Fruit fly (Drosophila melanogaster) whole organism, embryonic: ENCODE results near the gene phtm.

ENCODE experiments used
- CG10543 ChIP-seq: fragments of 200-800 bp; sonication (Bioruptor generic); optimal IDR thresholded peaks from 3 replicates; lab custom pipeline; 2017; ENCODE audit warnings: missing biosample characterization, mild to moderate bottlenecking, missing genetic modification characterization, moderate library complexity
- CG11723 ChIP-seq: fragments of 200-800 bp; sonication (Bioruptor generic); optimal IDR thresholded peaks from 2 replicates; lab custom pipeline; 2017; ENCODE audit warnings: missing biosample characterization, mild to moderate bottlenecking, missing genetic modification characterization
- CG13287 ChIP-seq: fragments of 200-800 bp; sonication (Bioruptor generic); IDR thresholded peaks from 2 replicates; pipeline ENCODE4 v1.3.6; 2022; ENCODE audit warnings: missing biosample characterization, missing genetic modification characterization; ENCODE audit not compliant: partially characterized antibody
- CG14441 ChIP-seq: fragments of 200-800 bp; sonication (Bioruptor generic); IDR thresholded peaks from 2 replicates; pipeline ENCODE4 v1.3.6; 2022; ENCODE audit warnings: missing biosample characterization, missing genetic modification characterization
- CG14667 ChIP-seq: fragments of 200-800 bp; sonication (Bioruptor generic); IDR thresholded peaks from 2 replicates; pipeline ENCODE4 v1.3.6; 2022; ENCODE audit warnings: missing biosample characterization, missing genetic modification characterization
- CG15073 ChIP-seq: fragments of 200-800 bp; sonication (Bioruptor generic); optimal IDR thresholded peaks from 2 replicates; lab custom pipeline; 2016; ENCODE audit warnings: missing biosample characterization, missing genetic modification characterization
- CG16815 ChIP-seq: fragments of 200-800 bp; sonication (Bioruptor generic); optimal IDR thresholded peaks from 3 replicates; lab custom pipeline; 2017; ENCODE audit warnings: missing biosample characterization, mild to moderate bottlenecking, missing genetic modification characterization
- CG18476 ChIP-seq: fragments of 200-800 bp; sonication (Bioruptor generic); optimal IDR thresholded peaks from 2 replicates; lab custom pipeline; 2016; ENCODE audit warnings: missing biosample characterization, mild to moderate bottlenecking, missing genetic modification characterization
- CG2120 ChIP-seq: fragments of 200-800 bp; sonication (Bioruptor generic); optimal IDR thresholded peaks from 3 replicates; lab custom pipeline; 2016; ENCODE audit warnings: missing biosample characterization, missing genetic modification characterization
- CG30403 ChIP-seq: fragments of 200-800 bp; sonication (Bioruptor generic); optimal IDR thresholded peaks from 3 replicates; lab custom pipeline; 2016; ENCODE audit warnings: missing biosample characterization, missing genetic modification characterization
- CG3163 ChIP-seq: fragments of 200-800 bp; sonication (Bioruptor generic); optimal IDR thresholded peaks from 3 replicates; lab custom pipeline; 2016; ENCODE audit warnings: missing biosample characterization, missing genetic modification characterization
- CG33213 ChIP-seq: fragments of 200-800 bp; sonication (Bioruptor generic); optimal IDR thresholded peaks from 3 replicates; lab custom pipeline; 2016; ENCODE audit warnings: missing biosample characterization, missing genetic modification characterization
- CG33557 ChIP-seq: fragments of 200-800 bp; sonication (Bioruptor generic); optimal IDR thresholded peaks from 2 replicates; lab custom pipeline; 2019; ENCODE audit warnings: missing biosample characterization, mild to moderate bottlenecking, missing genetic modification characterization, moderate library complexity
- CG34224 ChIP-seq: fragments of 200-800 bp; sonication (Bioruptor generic); IDR thresholded peaks from 3 replicates; pipeline ENCODE4 v1.3.6; 2022; ENCODE audit warnings: missing biosample characterization, missing genetic modification characterization; ENCODE audit not compliant: partially characterized antibody
- CG6854 ChIP-seq: fragments of 200-800 bp; sonication (Bioruptor generic); optimal IDR thresholded peaks from 3 replicates; lab custom pipeline; 2017; ENCODE audit warnings: missing biosample characterization, mild to moderate bottlenecking, missing genetic modification characterization
- CG7839 ChIP-seq: fragments of 200-800 bp; sonication (Bioruptor generic); optimal IDR thresholded peaks from 3 replicates; lab custom pipeline; 2018; ENCODE audit warnings: missing biosample characterization, mild to moderate bottlenecking, missing genetic modification characterization, moderate library complexity
- CG7928 ChIP-seq: fragments of 200-800 bp; sonication (Bioruptor generic); optimal IDR thresholded peaks from 2 replicates; lab custom pipeline; 2017; ENCODE audit warnings: missing biosample characterization, mild to moderate bottlenecking, missing genetic modification characterization
- CG9215 ChIP-seq: fragments of 200-800 bp; sonication (Bioruptor generic); IDR thresholded peaks from 2 replicates; pipeline ENCODE4 v1.3.6; 2022; ENCODE audit warnings: missing biosample characterization, missing genetic modification characterization
- CG9727 ChIP-seq: fragments of 200-800 bp; sonication (Bioruptor generic); optimal IDR thresholded peaks from 3 replicates; lab custom pipeline; 2017; ENCODE audit warnings: missing biosample characterization, mild to moderate bottlenecking, missing genetic modification characterization
- D19A ChIP-seq: fragments of 200-800 bp; optimal IDR thresholded peaks from 3 replicates; lab custom pipeline; 2019; ENCODE audit warnings: missing biosample characterization, mild to moderate bottlenecking, missing genetic modification characterization, moderate library complexity
- Dbx ChIP-seq: fragments of 200-800 bp; sonication (Bioruptor generic); IDR thresholded peaks from 3 replicates; pipeline ENCODE4 v1.3.6; 2022; ENCODE audit warnings: missing biosample characterization, missing genetic modification characterization
- Dip2 ChIP-seq: fragments of 200-800 bp; sonication (Bioruptor generic); IDR thresholded peaks from 2 replicates; pipeline ENCODE4 v1.3.6; 2022; ENCODE audit warnings: missing biosample characterization, missing genetic modification characterization
- Drgx ChIP-seq: fragments of 200-800 bp; sonication (Bioruptor generic); IDR thresholded peaks from 2 replicates; pipeline ENCODE4 v1.3.6; 2022; ENCODE audit warnings: missing biosample characterization, missing genetic modification characterization
- ERR ChIP-seq: fragments of 200-800 bp; sonication (Bioruptor generic); optimal IDR thresholded peaks from 2 replicates; lab custom pipeline; 2016; ENCODE audit warnings: missing biosample characterization, missing genetic modification characterization
- H2.0 ChIP-seq: fragments of 200-800 bp; sonication (Bioruptor generic); IDR thresholded peaks from 2 replicates; pipeline ENCODE4 v1.3.6; 2022; ENCODE audit warnings: missing biosample characterization, missing genetic modification characterization
- HHEX ChIP-seq: fragments of 200-800 bp; sonication (Bioruptor generic); optimal IDR thresholded peaks from 3 replicates; lab custom pipeline; 2017; ENCODE audit warnings: missing biosample characterization, mild to moderate bottlenecking, missing genetic modification characterization, missing genetic modification reagents
- Kr ChIP-seq: fragments of 200-800 bp; sonication (Bioruptor generic); optimal IDR thresholded peaks from 2 replicates; lab custom pipeline; 2017; ENCODE audit warnings: missing biosample characterization, mild to moderate bottlenecking, missing genetic modification characterization
- MESR4 ChIP-seq: fragments of 200-800 bp; sonication (Bioruptor generic); optimal IDR thresholded peaks from 2 replicates; lab custom pipeline; 2018; ENCODE audit warnings: missing biosample characterization, mild to moderate bottlenecking, missing genetic modification characterization, moderate library complexity
- Pdp1 ChIP-seq, 2 experiments: fragments of 200-800 bp; sonication (Bioruptor generic); optimal IDR thresholded peaks; 3 replicates each; lab custom pipeline; 2016; ENCODE audit warnings: missing biosample characterization in 2 of 2, missing genetic modification characterization in 2 of 2, mild to moderate bottlenecking in 1 of 2, moderate library complexity in 1 of 2
- Xrp1 ChIP-seq: fragments of 200-800 bp; sonication (Bioruptor generic); IDR thresholded peaks from 2 replicates; pipeline ENCODE4 v1.3.6; 2022; ENCODE audit warnings: missing biosample characterization, missing genetic modification characterization
- aop ChIP-seq: fragments of 200-800 bp; sonication (Bioruptor generic); IDR thresholded peaks from 2 replicates; pipeline ENCODE4 v1.3.6; 2022; ENCODE audit warnings: missing biosample characterization, missing genetic modification characterization
- ap ChIP-seq: fragments of 200-800 bp; sonication (Bioruptor generic); IDR thresholded peaks from 2 replicates; pipeline ENCODE4 v1.3.6; 2022; ENCODE audit warnings: missing biosample characterization, missing genetic modification characterization
- crc ChIP-seq: fragments of 200-800 bp; sonication (Bioruptor generic); optimal IDR thresholded peaks from 2 replicates; lab custom pipeline; 2016; ENCODE audit warnings: missing biosample characterization, missing genetic modification characterization
- dpn ChIP-seq, 2 experiments: fragments of 200-800 bp; sonication (Bioruptor generic); optimal IDR thresholded peaks; 3 replicates each; lab custom pipeline; 2016; ENCODE audit warnings: missing biosample characterization in 2 of 2, missing genetic modification characterization in 2 of 2
- exex ChIP-seq: fragments of 200-800 bp; sonication (Bioruptor generic); optimal IDR thresholded peaks from 4 replicates; lab custom pipeline; 2018; ENCODE audit warnings: missing biosample characterization, mild to moderate bottlenecking, missing genetic modification characterization, moderate library complexity
- grn ChIP-seq: fragments of 200-800 bp; sonication (Bioruptor generic); optimal IDR thresholded peaks from 3 replicates; lab custom pipeline; 2017; ENCODE audit warnings: missing biosample characterization, missing genetic modification characterization
- hkb ChIP-seq, 2 experiments: fragments of 200-800 bp in 1 of 2; fragments of >200 bp in 1 of 2; sonication (Bioruptor generic) in 1 of 2; IDR thresholded peaks in 1 of 2; optimal IDR thresholded peaks in 1 of 2; 2 replicates each; pipeline versions ENCODE4 v1.3.6 to Lab custom; 2017 to 2022; ENCODE audit warnings: missing biosample characterization in 1 of 2, missing genetic modification characterization in 1 of 2
- insv ChIP-seq, 2 experiments: fragments of 200-800 bp; sonication (Bioruptor generic); optimal IDR thresholded peaks; 3 replicates each; lab custom pipeline; 2016 to 2018; ENCODE audit warnings: missing biosample characterization in 2 of 2, missing genetic modification characterization in 2 of 2
- inv ChIP-seq: fragments of 200-800 bp; sonication (Bioruptor generic); IDR thresholded peaks from 2 replicates; pipeline ENCODE4 v1.3.6; 2022; ENCODE audit warnings: missing biosample characterization, missing genetic modification characterization; ENCODE audit not compliant: partially characterized antibody
- kah ChIP-seq: fragments of 200-800 bp; sonication (Bioruptor generic); optimal IDR thresholded peaks from 2 replicates; lab custom pipeline; 2018; ENCODE audit warnings: missing biosample characterization, mild to moderate bottlenecking, missing genetic modification characterization
- klu ChIP-seq: fragments of 200-800 bp; sonication (Bioruptor generic); IDR thresholded peaks from 2 replicates; pipeline ENCODE4 v1.3.6; 2022; ENCODE audit warnings: missing biosample characterization, missing genetic modification characterization
- mam ChIP-seq: fragments of 200-800 bp; sonication (Bioruptor generic); optimal IDR thresholded peaks from 3 replicates; lab custom pipeline; 2016; ENCODE audit warnings: missing biosample characterization, missing genetic modification characterization
- p53 ChIP-seq: fragments of 200-800 bp; sonication (Bioruptor generic); optimal IDR thresholded peaks from 2 replicates; lab custom pipeline; 2016; ENCODE audit warnings: missing biosample characterization, missing genetic modification characterization
- pan ChIP-seq, 4 experiments: fragments of >200 bp in 3 of 4; fragments of 200-800 bp in 1 of 4; sonication (Bioruptor generic) in 1 of 4; optimal IDR thresholded peaks in 3 of 4; IDR thresholded peaks in 1 of 4; 2 replicates each; pipeline versions ENCODE4 v1.3.6 to Lab custom; 2017 to 2022; ENCODE audit warnings: missing biosample characterization in 2 of 4, missing genetic modification characterization in 2 of 4, mixed read lengths in 1 of 4
- pum ChIP-seq: fragments of 200-800 bp; sonication (Bioruptor generic); optimal IDR thresholded peaks from 2 replicates; lab custom pipeline; 2016; ENCODE audit warnings: missing biosample characterization, missing genetic modification characterization
- salm ChIP-seq: fragments of 200-800 bp; sonication (Bioruptor generic); optimal IDR thresholded peaks from 2 replicates; lab custom pipeline; 2018; ENCODE audit warnings: missing biosample characterization, mild to moderate bottlenecking, missing genetic modification characterization
- sd ChIP-seq: fragments of 200-800 bp; sonication (Bioruptor generic); optimal IDR thresholded peaks from 3 replicates; lab custom pipeline; 2018; ENCODE audit warnings: missing biosample characterization, mild to moderate bottlenecking, missing genetic modification characterization, moderate library complexity
- so ChIP-seq: fragments of 200-800 bp; sonication (Bioruptor generic); IDR thresholded peaks from 3 replicates; pipeline ENCODE4 v1.3.6; 2022; ENCODE audit warnings: missing biosample characterization, missing genetic modification characterization
- sqz ChIP-seq: fragments of 200-800 bp; sonication (Bioruptor generic); optimal IDR thresholded peaks from 3 replicates; lab custom pipeline; 2018; ENCODE audit warnings: missing biosample characterization, mild to moderate bottlenecking, missing genetic modification characterization

The phtm gene

dm6 chrX:18645720-18646213, 39.8 kb upstream of the phtm start (continued):
- no peak for TF ChIP-seq CG34224 (GFP tag; lab: Robert Waterston, UW)
- TF ChIP-seq D19A: peak; percentile 57
- no peak for TF ChIP-seq ERR (GFP tag; lab: Kevin White, UChicago)
- TF ChIP-seq exex (tag; lab: Kevin White, UChicago): no peak
- 0 out of 2 replicates have a peak, but pooled peaks have one; percentile 30 for TF ChIP-seq klu (GFP tag; lab: Robert Waterston, UW)
- TF ChIP-seq dpn (GFP tag; optimal IDR thresholded peaks at IDR 0.05; lab: Kevin White, UChicago): peak; percentile 25 to 52
- peak; percentile 47 for TF ChIP-seq CG9215 (GFP tag; lab: Robert Waterston, UW)
- peak; percentile 61; the same call in 2 of the 3 replicates for TF ChIP-seq so (GFP tag; lab: Robert Waterston, UW)
- TF ChIP-seq CG30403 (GFP tag; lab: Kevin White, UChicago): peak; percentile 79
- TF ChIP-seq CG16815 (GFP tag; lab: Kevin White, UChicago): peak; percentile 37
- peak; percentile 72 for TF ChIP-seq HHEX (GFP tag; lab: Kevin White, UChicago)
- peak; percentile 8; the same call in 1 of the 3 replicates for TF ChIP-seq Dbx (GFP tag; lab: Robert Waterston, UW)
- TF ChIP-seq H2.0 (GFP tag; lab: Robert Waterston, UW): no peak
- TF ChIP-seq inv (GFP tag; lab: Robert Waterston, UW): no peak
- TF ChIP-seq p53: no peak
- peak; percentile 6 for TF ChIP-seq salm
- peak; percentile 21; the same call in 1 of the 2 replicates for TF ChIP-seq CG14441 (GFP tag; lab: Robert Waterston, UW)
- TF ChIP-seq CG33213 (GFP tag; lab: Kevin White, UChicago): no peak
- TF ChIP-seq Drgx (GFP tag; lab: Robert Waterston, UW): peak; percentile 54
- TF ChIP-seq pum (GFP tag; lab: Kevin White, UChicago): no peak
- no peak for TF ChIP-seq aop (GFP tag; lab: Robert Waterston, UW)
- no peak for TF ChIP-seq CG6854 (GFP tag; lab: Kevin White, UChicago)
- peak; percentile 35 for TF ChIP-seq CG33557 (GFP tag; lab: Kevin White, UChicago)
- TF ChIP-seq CG11723 (GFP tag; lab: Kevin White, UChicago): peak; percentile 28
- TF ChIP-seq sqz (GFP tag; lab: Kevin White, UChicago): no peak
- no peak for TF ChIP-seq CG3163 (GFP tag; lab: Kevin White, UChicago)
- no peak for TF ChIP-seq pan (optimal IDR thresholded peaks at IDR 0.05; lab: Kevin White, UChicago)
- no peak for TF ChIP-seq pan (GFP tag; optimal IDR thresholded peaks at IDR 0.05 in 1 of 2, IDR thresholded peaks at IDR 0.05 in 1 of 2)
- peak; percentile 16 for TF ChIP-seq grn (GFP tag; lab: Kevin White, UChicago)
- TF ChIP-seq Kr: no peak
- TF ChIP-seq Xrp1 (GFP tag; lab: Robert Waterston, UW): peak; percentile 66
- no peak for TF ChIP-seq CG7928 (GFP tag; lab: Kevin White, UChicago)
- no peak for TF ChIP-seq MESR4
- TF ChIP-seq Pdp1 (GFP tag; optimal IDR thresholded peaks at IDR 0.05; lab: Kevin White, UChicago): peak; percentile 41 to 54
- peak; percentile 49 for TF ChIP-seq mam
- no peak for TF ChIP-seq CG14667 (GFP tag; lab: Robert Waterston, UW)
- no peak for TF ChIP-seq Dip2
- no peak for TF ChIP-seq CG13287 (GFP tag; lab: Robert Waterston, UW)
- TF ChIP-seq CG15073 (GFP tag; lab: Kevin White, UChicago): no peak
- peak; percentile 78 for TF ChIP-seq CG9727 (GFP tag; lab: Kevin White, UChicago)
- TF ChIP-seq CG18476: peak; percentile 13
- TF ChIP-seq crc (GFP tag; lab: Kevin White, UChicago): no peak
- TF ChIP-seq sd (tag; lab: Kevin White, UChicago): no peak
- peak; percentile 22 for TF ChIP-seq CG10543 (GFP tag; lab: Kevin White, UChicago)
- TF ChIP-seq kah: no peak
- no peak for TF ChIP-seq ap (GFP tag; lab: Robert Waterston, UW)
- TF ChIP-seq CG7839 (tag; lab: Kevin White, UChicago): peak; percentile 72
- TF ChIP-seq CG2120 (GFP tag; lab: Kevin White, UChicago): peak; percentile 68
- TF ChIP-seq hkb (optimal IDR thresholded peaks at IDR 0.05; lab: Kevin White, UChicago): no peak
- TF ChIP-seq hkb (GFP tag; IDR thresholded peaks at IDR 0.05; lab: Robert Waterston, UW): peak; percentile 72
- no peak for TF ChIP-seq insv (GFP tag; optimal IDR thresholded peaks at IDR 0.05; lab: Kevin White, UChicago)
